Fruit fly (Drosophila melanogaster) whole organism, embryonic: ENCODE measurements around the gene stv.
A peak's percentile ranks its signal among the peaks of the same experiment; 100 is the strongest.

Source experiments
- Aef1 ChIP-seq: fragments of 200-800 bp; sonication (Bioruptor generic); IDR thresholded peaks from 3 replicates; pipeline ENCODE4 v1.3.6; 2022; ENCODE audit warnings: missing biosample characterization, missing genetic modification characterization
- Asciz ChIP-seq: fragments of 200-800 bp; sonication (Bioruptor generic); optimal IDR thresholded peaks from 2 replicates; lab custom pipeline; 2017; ENCODE audit warnings: missing biosample characterization, mild to moderate bottlenecking, missing genetic modification characterization, missing genetic modification reagents
- B-H2 ChIP-seq: fragments of 200-800 bp; sonication (Bioruptor generic); optimal IDR thresholded peaks from 2 replicates; lab custom pipeline; 2018; ENCODE audit warnings: missing biosample characterization, mild to moderate bottlenecking, missing genetic modification characterization
- Bgb ChIP-seq: fragments of 200-800 bp; sonication (Bioruptor generic); IDR thresholded peaks from 2 replicates; pipeline ENCODE4 v1.3.6; 2022; ENCODE audit warnings: missing biosample characterization, missing genetic modification characterization; ENCODE audit not compliant: partially characterized antibody
- CG10147 ChIP-seq: fragments of 200-800 bp; sonication (Bioruptor generic); optimal IDR thresholded peaks from 2 replicates; lab custom pipeline; 2019; ENCODE audit warnings: missing biosample characterization, mild to moderate bottlenecking, missing genetic modification characterization, moderate library complexity
- CG14050 ChIP-seq: fragments of 200-800 bp; sonication (Bioruptor generic); IDR thresholded peaks from 3 replicates; pipeline ENCODE4 v1.3.6; 2022; ENCODE audit warnings: missing biosample characterization, missing genetic modification characterization
- CG15479 ChIP-seq: fragments of 200-800 bp; sonication (Bioruptor generic); optimal IDR thresholded peaks from 3 replicates; lab custom pipeline; 2019; ENCODE audit warnings: missing biosample characterization, mild to moderate bottlenecking, missing genetic modification characterization, moderate library complexity
- CG18011 ChIP-seq: fragments of 200-800 bp; sonication (Bioruptor generic); optimal IDR thresholded peaks from 2 replicates; lab custom pipeline; 2017; ENCODE audit warnings: missing biosample characterization, missing genetic modification characterization, mild to moderate bottlenecking, moderate library complexity, missing genotype
- CG18619 ChIP-seq: fragments of 200-800 bp; sonication (Bioruptor generic); optimal IDR thresholded peaks from 3 replicates; lab custom pipeline; 2017; ENCODE audit warnings: missing biosample characterization, mild to moderate bottlenecking, missing genetic modification characterization
- CG2712 ChIP-seq: fragments of 200-800 bp; optimal IDR thresholded peaks from 3 replicates; lab custom pipeline; 2019; ENCODE audit warnings: missing biosample characterization, mild to moderate bottlenecking, missing genetic modification characterization, moderate library complexity
- CG2889 ChIP-seq: fragments of 200-800 bp; sonication (Bioruptor generic); IDR thresholded peaks from 3 replicates; pipeline ENCODE4 v1.3.6; 2022; ENCODE audit warnings: missing biosample characterization, missing genetic modification characterization
- CG4404 ChIP-seq: fragments of 200-800 bp; sonication (Bioruptor generic); IDR thresholded peaks from 2 replicates; pipeline ENCODE4 v1.3.6; 2022; ENCODE audit warnings: missing biosample characterization, missing genetic modification characterization
- CG4820 ChIP-seq: fragments of 200-800 bp; sonication (Bioruptor generic); optimal IDR thresholded peaks from 3 replicates; lab custom pipeline; 2016; ENCODE audit warnings: missing biosample characterization, missing genetic modification characterization
- CG4854 ChIP-seq: fragments of 200-800 bp; sonication (Bioruptor generic); optimal IDR thresholded peaks from 2 replicates; lab custom pipeline; 2016; ENCODE audit warnings: missing biosample characterization, missing genetic modification characterization, inconsistent platforms
- CG7372 ChIP-seq: fragments of 200-800 bp; sonication (Bioruptor generic); IDR thresholded peaks from 2 replicates; pipeline ENCODE4 v1.3.6; 2022; ENCODE audit warnings: missing biosample characterization, missing genetic modification characterization
- CG7786 ChIP-seq: fragments of 200-800 bp; sonication (Bioruptor generic); optimal IDR thresholded peaks from 2 replicates; lab custom pipeline; 2016; ENCODE audit warnings: missing biosample characterization, missing genetic modification characterization
- CG8281 ChIP-seq: fragments of 200-800 bp; sonication (Bioruptor generic); optimal IDR thresholded peaks from 2 replicates; lab custom pipeline; 2018; ENCODE audit warnings: missing biosample characterization, mild to moderate bottlenecking, missing genetic modification characterization, moderate library complexity
- CG9215 ChIP-seq: fragments of 200-800 bp; sonication (Bioruptor generic); IDR thresholded peaks from 2 replicates; pipeline ENCODE4 v1.3.6; 2022; ENCODE audit warnings: missing biosample characterization, missing genetic modification characterization
- CrebB ChIP-seq: fragments of 200-800 bp; sonication (Bioruptor generic); optimal IDR thresholded peaks from 3 replicates; lab custom pipeline; 2018; ENCODE audit warnings: missing biosample characterization, mild to moderate bottlenecking, missing genetic modification characterization
- Doc3 ChIP-seq: fragments of 200-800 bp; sonication (Bioruptor generic); IDR thresholded peaks from 3 replicates; pipeline ENCODE4 v1.3.6; 2022; ENCODE audit warnings: missing biosample characterization, missing genetic modification characterization; ENCODE audit not compliant: partially characterized antibody
- Elba2 ChIP-seq: fragments of 200-800 bp; sonication (Bioruptor generic); optimal IDR thresholded peaks from 3 replicates; lab custom pipeline; 2016; ENCODE audit warnings: missing biosample characterization, missing genetic modification characterization
- Jarid2 ChIP-seq: fragments of 200-800 bp; sonication (Bioruptor generic); optimal IDR thresholded peaks from 3 replicates; lab custom pipeline; 2017; ENCODE audit warnings: mild to moderate bottlenecking, missing biosample characterization, missing genetic modification reagents, missing genetic modification characterization
- Med ChIP-seq: fragments of 200-800 bp; sonication (Bioruptor generic); peaks from one replicate; lab custom pipeline; 2016; ENCODE audit warnings: missing biosample characterization, missing genetic modification characterization, mild to moderate bottlenecking, inconsistent platforms, moderate library complexity
- NC2β ChIP-seq: fragments of 200-800 bp; sonication (Bioruptor generic); optimal IDR thresholded peaks from 2 replicates; lab custom pipeline; 2016; ENCODE audit warnings: missing biosample characterization, missing genetic modification characterization
- Opbp ChIP-seq: fragments of 200-800 bp; sonication (Bioruptor generic); IDR thresholded peaks from 3 replicates; pipeline ENCODE4 v1.3.6; 2022; ENCODE audit warnings: missing biosample characterization, missing genetic modification characterization; ENCODE audit not compliant: partially characterized antibody
- Optix ChIP-seq: fragments of 200-800 bp; sonication (Bioruptor generic); IDR thresholded peaks from 3 replicates; pipeline ENCODE4 v1.3.6; 2022; ENCODE audit warnings: missing biosample characterization, missing genetic modification characterization
- Pdp1 ChIP-seq, 2 experiments: fragments of 200-800 bp; sonication (Bioruptor generic); optimal IDR thresholded peaks; 3 replicates each; lab custom pipeline; 2016; ENCODE audit warnings: missing biosample characterization in 2 of 2, missing genetic modification characterization in 2 of 2, mild to moderate bottlenecking in 1 of 2, moderate library complexity in 1 of 2
- Rfx ChIP-seq: fragments of 200-800 bp; sonication (Bioruptor generic); IDR thresholded peaks from 2 replicates; pipeline ENCODE4 v1.3.6; 2022; ENCODE audit warnings: missing biosample characterization, missing genetic modification characterization
- Ssrp ChIP-seq: fragments of 200-800 bp; sonication (Bioruptor generic); optimal IDR thresholded peaks from 2 replicates; lab custom pipeline; 2018; ENCODE audit warnings: missing biosample characterization, mild to moderate bottlenecking, missing genetic modification characterization, moderate library complexity
- Xbp1 ChIP-seq: fragments of 200-800 bp; sonication (Bioruptor generic); optimal IDR thresholded peaks from 3 replicates; lab custom pipeline; 2016; ENCODE audit warnings: missing biosample characterization, mild to moderate bottlenecking, missing genetic modification characterization
- amos ChIP-seq: fragments of 200-800 bp; sonication (Bioruptor generic); IDR thresholded peaks from 2 replicates; pipeline ENCODE4 v1.3.6; 2022; ENCODE audit warnings: missing biosample characterization, missing genetic modification characterization; ENCODE audit not compliant: partially characterized antibody
- bab2 ChIP-seq: fragments of 200-800 bp; sonication (Bioruptor generic); optimal IDR thresholded peaks from 2 replicates; lab custom pipeline; 2016; ENCODE audit warnings: missing biosample characterization, missing genetic modification characterization
- bsh ChIP-seq, 2 experiments: fragments of 200-800 bp; sonication (Bioruptor generic); optimal IDR thresholded peaks; 2 replicates each; lab custom pipeline; 2017 to 2018; ENCODE audit warnings: mild to moderate bottlenecking in 2 of 2, missing biosample characterization in 2 of 2, missing genetic modification characterization in 2 of 2, moderate library complexity in 1 of 2
- chinmo ChIP-seq: fragments of 200-800 bp; sonication (Bioruptor generic); IDR thresholded peaks from 4 replicates; pipeline ENCODE4 v1.3.6; 2022; ENCODE audit warnings: missing biosample characterization, missing genetic modification characterization; ENCODE audit not compliant: partially characterized antibody
- crp ChIP-seq, 2 experiments: fragments of 200-800 bp; sonication (Bioruptor generic); optimal IDR thresholded peaks; 2 replicates in 1 of 2; 3 replicates in 1 of 2; lab custom pipeline; 2017; ENCODE audit warnings: missing biosample characterization in 2 of 2, missing genetic modification characterization in 2 of 2, mild to moderate bottlenecking in 1 of 2, moderate library complexity in 1 of 2
- dmrt11E ChIP-seq: fragments of 200-800 bp; sonication (Bioruptor generic); optimal IDR thresholded peaks from 3 replicates; lab custom pipeline; 2018; ENCODE audit warnings: missing biosample characterization, mild to moderate bottlenecking, missing genetic modification characterization, moderate library complexity
- dysf ChIP-seq: fragments of 200-800 bp; sonication (Bioruptor generic); IDR thresholded peaks from 3 replicates; pipeline ENCODE4 v1.3.6; 2022; ENCODE audit warnings: missing biosample characterization, missing genetic modification characterization
- emc ChIP-seq: fragments of 200-800 bp; sonication (Bioruptor generic); optimal IDR thresholded peaks from 2 replicates; lab custom pipeline; 2016; ENCODE audit warnings: missing biosample characterization, missing genetic modification characterization
- eve ChIP-seq, 2 experiments: fragments of >200 bp; optimal IDR thresholded peaks; 2 replicates each; lab custom pipeline; 2017; ENCODE audit warnings: missing biosample characterization in 2 of 2, missing genetic modification characterization in 2 of 2
- ewg ChIP-seq: fragments of 200-800 bp; sonication (Bioruptor generic); optimal IDR thresholded peaks from 3 replicates; lab custom pipeline; 2017; ENCODE audit warnings: mild to moderate bottlenecking, missing biosample characterization, missing genetic modification reagents, missing genetic modification characterization
- gro ChIP-seq: fragments of 200-800 bp; sonication (Bioruptor generic); optimal IDR thresholded peaks from 2 replicates; lab custom pipeline; 2016; ENCODE audit warnings: missing biosample characterization, missing genetic modification characterization
- gsb-n ChIP-seq: fragments of 200-800 bp; sonication (Bioruptor generic); optimal IDR thresholded peaks from 3 replicates; lab custom pipeline; 2018; ENCODE audit warnings: missing biosample characterization, mild to moderate bottlenecking, missing genetic modification characterization
- nerfin-1 ChIP-seq: fragments of 200-800 bp; sonication (Bioruptor generic); optimal IDR thresholded peaks from 3 replicates; lab custom pipeline; 2019; ENCODE audit warnings: missing biosample characterization, mild to moderate bottlenecking, missing genetic modification characterization, moderate library complexity
- nom ChIP-seq: fragments of 200-800 bp; sonication (Bioruptor generic); optimal IDR thresholded peaks from 2 replicates; lab custom pipeline; 2017; ENCODE audit warnings: missing biosample characterization, missing genetic modification characterization, mild to moderate bottlenecking, moderate library complexity, missing genetic modification reagents
- oc ChIP-seq: fragments of 200-800 bp; sonication (Bioruptor generic); optimal IDR thresholded peaks from 2 replicates; lab custom pipeline; 2018; ENCODE audit warnings: missing biosample characterization, mild to moderate bottlenecking, missing genetic modification characterization, moderate library complexity
- sisA ChIP-seq: fragments of 200-800 bp; sonication (Bioruptor generic); IDR thresholded peaks from 2 replicates; pipeline ENCODE4 v1.3.6; 2022; ENCODE audit warnings: missing biosample characterization, missing genetic modification characterization
- slbo ChIP-seq: fragments of 200-800 bp; sonication (Bioruptor generic); IDR thresholded peaks from 2 replicates; pipeline ENCODE4 v1.3.6; 2022; ENCODE audit warnings: missing biosample characterization, missing genetic modification characterization
- sr ChIP-seq: fragments of 200-800 bp; sonication (Bioruptor generic); IDR thresholded peaks from 3 replicates; pipeline ENCODE4 v1.3.6; 2022; ENCODE audit warnings: missing biosample characterization, missing genetic modification characterization
- vvl ChIP-seq: fragments of 200-800 bp; sonication (Bioruptor generic); IDR thresholded peaks from 2 replicates; pipeline ENCODE4 v1.3.6; 2022; ENCODE audit warnings: missing biosample characterization, missing genetic modification characterization

stv gene

dm6 chr3L:13435170-13435727, 42.1 kb upstream of the stv start, which contains the start of gene CG10713 (continued):
- TF ChIP-seq CG8281 (tag; lab: Kevin White, UChicago) = no peak
- no peak for TF ChIP-seq Jarid2 (GFP tag; lab: Kevin White, UChicago)
- no peak for TF ChIP-seq NC2β (GFP tag; lab: Kevin White, UChicago)
- TF ChIP-seq gro (GFP tag; lab: Kevin White, UChicago) = no peak
- TF ChIP-seq CG7372 = no peak
- no peak for TF ChIP-seq CrebB (tag; lab: Kevin White, UChicago)
- TF ChIP-seq sisA (GFP tag; lab: Robert Waterston, UW) = no peak
- TF ChIP-seq Asciz (GFP tag; lab: Kevin White, UChicago) = no peak
- no peak for TF ChIP-seq CG10147
- no peak for TF ChIP-seq nerfin-1 (tag; lab: Kevin White, UChicago)
- no peak for TF ChIP-seq CG18619 (GFP tag; lab: Kevin White, UChicago)
- TF ChIP-seq CG14050 = no peak
- TF ChIP-seq vvl (GFP tag; lab: Robert Waterston, UW) = peak; percentile 29; the same call in 1 of the 2 replicates
- TF ChIP-seq bsh (GFP tag; optimal IDR thresholded peaks at IDR 0.05; lab: Kevin White, UChicago) = peak in 1 of 2 experiments; percentile 49
- TF ChIP-seq ewg = peak; percentile 98
- no peak for TF ChIP-seq Pdp1 (GFP tag; optimal IDR thresholded peaks at IDR 0.05; lab: Kevin White, UChicago)
- no peak for TF ChIP-seq Rfx (GFP tag; lab: Robert Waterston, UW)
- TF ChIP-seq CG2712 (tag; lab: Kevin White, UChicago) = peak; percentile 83
- no peak for TF ChIP-seq CG4404 (GFP tag; lab: Robert Waterston, UW)
- no peak for TF ChIP-seq crp (GFP tag; optimal IDR thresholded peaks at IDR 0.05; lab: Kevin White, UChicago)
- TF ChIP-seq nom (GFP tag; lab: Kevin White, UChicago) = peak; percentile 76
- no peak for TF ChIP-seq dmrt11E
- TF ChIP-seq Xbp1 (GFP tag; lab: Kevin White, UChicago) = no peak
- no peak; the same call in 1 of the 2 replicates for TF ChIP-seq amos (GFP tag; lab: Robert Waterston, UW)
- no peak for TF ChIP-seq CG7786 (GFP tag; lab: Kevin White, UChicago)
- TF ChIP-seq B-H2 (GFP tag; lab: Kevin White, UChicago) = no peak
- TF ChIP-seq Bgb (GFP tag; lab: Robert Waterston, UW) = peak; percentile 40; the same call in 1 of the 2 replicates
- no peak for TF ChIP-seq slbo (GFP tag; lab: Robert Waterston, UW)
- no peak for TF ChIP-seq CG15479
- TF ChIP-seq Opbp (GFP tag; lab: Robert Waterston, UW) = 0 out of 3 replicates have a peak, but pooled peaks have one; percentile 27
- no peak for TF ChIP-seq dysf (GFP tag; lab: Robert Waterston, UW)
- no peak for TF ChIP-seq CG9215 (GFP tag; lab: Robert Waterston, UW)
- no peak for TF ChIP-seq eve (GFP tag; optimal IDR thresholded peaks at IDR 0.05; lab: Kevin White, UChicago)
- TF ChIP-seq CG4820 (GFP tag; lab: Kevin White, UChicago) = no peak
- no peak for TF ChIP-seq Optix (GFP tag; lab: Robert Waterston, UW)
- no peak for TF ChIP-seq oc (tag; lab: Kevin White, UChicago)
- TF ChIP-seq Ssrp (tag; lab: Kevin White, UChicago) = no peak
- 0 out of 4 replicates have a peak, but pooled peaks have one; percentile 52 for TF ChIP-seq chinmo (GFP tag; lab: Robert Waterston, UW)
- TF ChIP-seq Elba2 = no peak
- peak; percentile 29; the same call in 1 of the 3 replicates for TF ChIP-seq Aef1 (GFP tag; lab: Robert Waterston, UW)
- TF ChIP-seq CG2889 (GFP tag; lab: Robert Waterston, UW) = no peak
- no peak for TF ChIP-seq gsb-n
- no peak for TF ChIP-seq emc (GFP tag; lab: Kevin White, UChicago)
- peak; percentile 57 for TF ChIP-seq Med (GFP tag; lab: Kevin White, UChicago)
- no peak for TF ChIP-seq CG18011 (GFP tag; lab: Kevin White, UChicago)
- TF ChIP-seq sr (GFP tag; lab: Robert Waterston, UW) = 0 out of 3 replicates have a peak, but pooled peaks have one; percentile 52
- TF ChIP-seq Doc3 = no peak
- TF ChIP-seq bab2 (GFP tag; lab: Kevin White, UChicago) = no peak
- no peak for TF ChIP-seq CG4854 (GFP tag; lab: Kevin White, UChicago)
